Worm (Caenorhabditis elegans) whole organism, L4 larva: Measurements from ENCODE around the gene C24H10.4.

Experiments
- Y75B8A.6 ChIP-seq: fragments of 200-800 bp; sonication (Bioruptor generic); IDR thresholded peaks from 2 replicates; pipeline ENCODE4 v1.3.6; 2022; ENCODE audit warnings: missing genetic modification reagents, missing genetic modification characterization, missing compliant biosample characterization
- egl-27 ChIP-seq: sonication (generic microtip); optimal IDR thresholded peaks from 3 replicates; lab custom pipeline; 2017; ENCODE audit warnings: missing biosample characterization, missing genetic modification reagents, missing genetic modification characterization
- fkh-10 ChIP-seq: fragments of 150-350 bp; optimal IDR thresholded peaks from 2 replicates; lab custom pipeline; 2014; ENCODE audit warnings: missing biosample characterization, missing genetic modification reagents, missing genetic modification characterization
- nhr-42 ChIP-seq: fragments of 200-800 bp; sonication (Bioruptor generic); IDR thresholded peaks from 2 replicates; pipeline ENCODE4 v1.3.6; 2022; ENCODE audit warnings: missing genetic modification characterization, missing compliant biosample characterization
- nhr-76 ChIP-seq: fragments of 150-350 bp; optimal IDR thresholded peaks from 2 replicates; lab custom pipeline; 2014; ENCODE audit warnings: missing biosample characterization, missing genetic modification characterization
- snpc-4 ChIP-seq: fragments of 150-350 bp; optimal IDR thresholded peaks from 2 replicates; lab custom pipeline; 2014; ENCODE audit warnings: missing biosample characterization, missing genetic modification characterization

DNA sequence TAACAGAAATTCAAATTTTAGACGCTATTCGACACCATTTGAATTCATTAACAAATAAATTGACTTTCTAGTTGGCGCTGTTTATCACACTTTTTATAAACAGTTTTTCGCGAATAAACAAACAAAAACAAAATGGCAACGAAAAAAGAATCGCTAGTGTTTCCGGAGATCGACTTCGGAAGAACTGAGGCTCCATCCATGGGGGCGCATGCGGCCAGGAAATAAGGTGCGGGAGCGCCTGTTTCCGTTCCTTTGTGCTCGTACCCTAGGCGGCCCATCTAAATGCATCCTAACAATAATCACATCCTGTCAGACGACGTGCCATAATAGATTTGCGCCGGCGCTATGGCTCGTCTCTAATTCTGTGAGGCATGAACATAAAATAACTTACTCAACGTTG, 25.0 kb upstream of the C24H10.4 start:
- TF ChIP-seq egl-27 (tag; lab: Kevin White, UChicago) (no peak), Y75B8A.6 (GFP tag; lab: Robert Waterston, UW) (no peak), snpc-4 (no peak), nhr-76 (tag; lab: Kevin White, UChicago) (no peak), nhr-42 (GFP tag; lab: Robert Waterston, UW) (no peak), fkh-10 (GFP tag; lab: Kevin White, UChicago) (no peak)
